Worm (Caenorhabditis elegans) whole organism, late embryonic: Measurements from ENCODE around the gene str-71.

ENCODE experiments used
- C08G9.2 ChIP-seq: sonication (generic microtip); optimal IDR thresholded peaks from 2 replicates; lab custom pipeline; 2016; ENCODE audit warnings: mild to moderate bottlenecking, missing genetic modification characterization, moderate library complexity, missing compliant biosample characterization
- C38D4.7 ChIP-seq: fragments of 200-800 bp; sonication (Bioruptor generic); optimal IDR thresholded peaks from 2 replicates; lab custom pipeline; 2018; ENCODE audit warnings: mild to moderate bottlenecking, missing genetic modification characterization, moderate library complexity, missing compliant biosample characterization
- F13H6.1 ChIP-seq: sonication (generic microtip); optimal IDR thresholded peaks from 2 replicates; lab custom pipeline; 2016; ENCODE audit warnings: missing genetic modification characterization, missing compliant biosample characterization
- K02D7.2 ChIP-seq: sonication (generic microtip); optimal IDR thresholded peaks from 2 replicates; lab custom pipeline; 2017; ENCODE audit warnings: mild to moderate bottlenecking, missing genetic modification characterization, missing compliant biosample characterization
- K09A11.1 ChIP-seq: sonication (generic microtip); optimal IDR thresholded peaks from 2 replicates; lab custom pipeline; 2017; ENCODE audit warnings: antibody characterized with exemption, mild to moderate bottlenecking, missing genetic modification characterization, missing compliant biosample characterization; ENCODE audit not compliant: insufficient read depth
- ahr-1 ChIP-seq: sonication (generic microtip); optimal IDR thresholded peaks from 2 replicates; lab custom pipeline; 2016; ENCODE audit warnings: missing genetic modification characterization, missing compliant biosample characterization
- ceh-14 ChIP-seq: sonication (generic microtip); optimal IDR thresholded peaks from 2 replicates; lab custom pipeline; 2016; ENCODE audit warnings: missing genotype, missing genetic modification characterization, missing compliant biosample characterization
- ceh-18 ChIP-seq: sonication (generic microtip); optimal IDR thresholded peaks from 2 replicates; lab custom pipeline; 2016; ENCODE audit warnings: missing genetic modification characterization, missing compliant biosample characterization
- ceh-19 ChIP-seq: fragments of 200-800 bp; sonication (Bioruptor generic); optimal IDR thresholded peaks from 2 replicates; lab custom pipeline; 2018; ENCODE audit warnings: mild to moderate bottlenecking, missing genetic modification characterization, missing compliant biosample characterization
- ceh-2 ChIP-seq: sonication (generic microtip); optimal IDR thresholded peaks from 2 replicates; lab custom pipeline; 2016; ENCODE audit warnings: missing genotype, missing genetic modification characterization, missing compliant biosample characterization
- ceh-45 ChIP-seq: fragments of 200-800 bp; sonication (Bioruptor generic); IDR thresholded peaks from 2 replicates; pipeline ENCODE4 v1.3.6; 2022; ENCODE audit warnings: missing genetic modification reagents, missing genetic modification characterization, missing compliant biosample characterization
- che-1 ChIP-seq: sonication (generic microtip); optimal IDR thresholded peaks from 2 replicates; lab custom pipeline; 2016; ENCODE audit warnings: mild to moderate bottlenecking, missing genetic modification characterization, missing compliant biosample characterization
- dve-1 ChIP-seq: sonication (generic microtip); optimal IDR thresholded peaks from 2 replicates; lab custom pipeline; 2017; ENCODE audit warnings: antibody characterized with exemption, mild to moderate bottlenecking, missing genetic modification characterization, missing compliant biosample characterization
- elt-4 ChIP-seq: sonication (generic microtip); optimal IDR thresholded peaks from 2 replicates; lab custom pipeline; 2016; ENCODE audit warnings: missing genetic modification characterization, missing compliant biosample characterization
- ets-4 ChIP-seq: sonication (generic microtip); optimal IDR thresholded peaks from 2 replicates; lab custom pipeline; 2016; ENCODE audit warnings: missing genetic modification characterization, missing compliant biosample characterization
- fax-1 ChIP-seq: sonication (generic microtip); optimal IDR thresholded peaks from 2 replicates; lab custom pipeline; 2016; ENCODE audit warnings: missing genotype, missing genetic modification characterization, missing compliant biosample characterization
- hlh-15 ChIP-seq: sonication (generic microtip); optimal IDR thresholded peaks from 2 replicates; lab custom pipeline; 2016; ENCODE audit warnings: missing genetic modification characterization, missing compliant biosample characterization
- hlh-8 ChIP-seq: sonication (generic microtip); optimal IDR thresholded peaks from 2 replicates; lab custom pipeline; 2016; ENCODE audit warnings: missing genotype, missing genetic modification characterization, missing compliant biosample characterization
- lin-11 ChIP-seq: fragments of 200-800 bp; sonication (Bioruptor generic); optimal IDR thresholded peaks from 2 replicates; lab custom pipeline; 2018; ENCODE audit warnings: mild to moderate bottlenecking, missing genetic modification characterization, missing compliant biosample characterization
- madf-2 ChIP-seq: sonication (generic microtip); optimal IDR thresholded peaks from 2 replicates; lab custom pipeline; 2017; ENCODE audit warnings: missing genetic modification characterization, missing compliant biosample characterization
- npax-4 ChIP-seq: sonication (generic microtip); optimal IDR thresholded peaks from 2 replicates; lab custom pipeline; 2016; ENCODE audit warnings: missing genetic modification characterization, missing compliant biosample characterization
- ref-2 ChIP-seq: sonication (generic microtip); optimal IDR thresholded peaks from 2 replicates; lab custom pipeline; 2016; ENCODE audit warnings: missing genetic modification characterization, missing compliant biosample characterization
- rnt-1 ChIP-seq: sonication (generic microtip); optimal IDR thresholded peaks from 2 replicates; lab custom pipeline; 2016; ENCODE audit warnings: missing genetic modification characterization, missing compliant biosample characterization
- sox-4 ChIP-seq: sonication (generic microtip); optimal IDR thresholded peaks from 2 replicates; lab custom pipeline; 2017; ENCODE audit warnings: mild to moderate bottlenecking, missing genetic modification characterization, inconsistent platforms, missing compliant biosample characterization
- unc-3 ChIP-seq, 2 experiments: fragments of 200-800 bp in 1 of 2; sonication (Bioruptor generic) in 1 of 2; sonication (generic microtip) in 1 of 2; conservative IDR thresholded peaks in 1 of 2; optimal IDR thresholded peaks in 1 of 2; 2 replicates each; pipeline versions ENCODE4 v1.3.6 to Lab custom; 2016 to 2022; ENCODE audit warnings: missing compliant biosample characterization in 2 of 2, missing genetic modification characterization in 2 of 2, missing genetic modification reagents in 1 of 2
- unc-55 ChIP-seq: sonication (generic microtip); optimal IDR thresholded peaks from 2 replicates; lab custom pipeline; 2017; ENCODE audit warnings: missing biosample characterization, missing genetic modification reagents, missing genetic modification characterization
- unc-86 ChIP-seq: sonication (generic microtip); optimal IDR thresholded peaks from 2 replicates; lab custom pipeline; 2016; ENCODE audit warnings: missing genetic modification characterization, missing compliant biosample characterization
- zip-5 ChIP-seq: sonication (generic microtip); optimal IDR thresholded peaks from 2 replicates; lab custom pipeline; 2016; ENCODE audit warnings: missing genetic modification characterization, missing compliant biosample characterization

str-71 gene

ce11 chrV:15434647-15435046 is 24.3 kb downstream of the str-71 start:
- TF ChIP-seq elt-4 (tag; lab: Kevin White, UChicago) (no peak), C38D4.7 (GFP tag; lab: Kevin White, UChicago) (no peak), ets-4 (tag; lab: Kevin White, UChicago) (no peak), zip-5 (tag; lab: Kevin White, UChicago) (no peak), unc-3 (GFP tag; conservative IDR thresholded peaks at IDR 0.05; lab: Robert Waterston, UW) (no peak), unc-3 (tag; optimal IDR thresholded peaks at IDR 0.05; lab: Kevin White, UChicago) (no peak), K02D7.2 (tag; lab: Kevin White, UChicago) (no peak)
- TF ChIP-seq, all 69 proteins: peak for 0

DNA sequence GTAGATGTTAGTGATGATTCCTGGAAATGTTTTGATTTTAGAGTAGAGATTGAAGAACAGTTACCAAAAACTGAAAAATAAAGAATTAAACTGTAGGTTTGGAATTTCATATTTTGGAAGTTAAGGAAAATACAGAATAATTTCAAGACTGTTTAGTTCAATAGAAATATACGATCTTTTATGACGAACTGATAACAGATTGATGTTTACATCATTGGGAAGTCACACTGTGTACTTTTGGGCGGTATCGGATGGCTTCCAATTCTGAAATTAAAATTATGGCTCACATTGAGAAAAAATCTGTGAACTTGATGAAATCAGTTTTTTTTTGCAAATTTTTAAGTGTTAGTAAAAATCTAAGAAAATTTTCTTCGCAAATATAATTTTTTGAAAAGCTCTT is 26.5 kb downstream of the str-71 start, which contains the start of gene T26H5.8:
Gene T26H5.8, minus strand, starts transcription at position 270 of the 400 bp plus-strand sequence.
- TF ChIP-seq ahr-1 = no peak

ce11 chrV:15431322-15432052 is 27.5 kb downstream of the str-71 start:
- TF ChIP-seq madf-2 (tag; lab: Kevin White, UChicago) = no peak
- 0 out of 2 replicates have a peak, but pooled peaks have one; percentile 28 for TF ChIP-seq ceh-45 (GFP tag; lab: Robert Waterston, UW)
- TF ChIP-seq ceh-18 (tag; lab: Kevin White, UChicago) = no peak
- TF ChIP-seq, all 69 proteins: peak for 1

ce11 chrV:15426944-15427343 is 32.0 kb downstream of the str-71 start, which contains the start of gene fbxa-209:
TSS of gene fbxa-209 (minus strand) at chrV:15427044.
- TF ChIP-seq ceh-45 (GFP tag; lab: Robert Waterston, UW) (no peak), unc-86 (tag; lab: Kevin White, UChicago) (no peak), zip-5 (tag; lab: Kevin White, UChicago) (no peak), npax-4 (tag; lab: Kevin White, UChicago) (no peak), F13H6.1 (tag; lab: Kevin White, UChicago) (no peak), K02D7.2 (tag; lab: Kevin White, UChicago) (no peak)

ce11 chrV:15425368-15426091 is 33.5 kb downstream of the str-71 start, which contains the start of gene Y36E3A.2:
TSS of gene Y36E3A.2 (plus strand) at chrV:15426041.
- TF ChIP-seq hlh-15 (tag; lab: Kevin White, UChicago) (no peak), lin-11 (tag; lab: Kevin White, UChicago) (no peak), unc-55 (no peak), ceh-2 (tag; lab: Kevin White, UChicago) (no peak), hlh-8 (tag; lab: Kevin White, UChicago) (no peak), C08G9.2 (tag; lab: Kevin White, UChicago) (no peak), ref-2 (tag; lab: Kevin White, UChicago) (no peak)

DNA sequence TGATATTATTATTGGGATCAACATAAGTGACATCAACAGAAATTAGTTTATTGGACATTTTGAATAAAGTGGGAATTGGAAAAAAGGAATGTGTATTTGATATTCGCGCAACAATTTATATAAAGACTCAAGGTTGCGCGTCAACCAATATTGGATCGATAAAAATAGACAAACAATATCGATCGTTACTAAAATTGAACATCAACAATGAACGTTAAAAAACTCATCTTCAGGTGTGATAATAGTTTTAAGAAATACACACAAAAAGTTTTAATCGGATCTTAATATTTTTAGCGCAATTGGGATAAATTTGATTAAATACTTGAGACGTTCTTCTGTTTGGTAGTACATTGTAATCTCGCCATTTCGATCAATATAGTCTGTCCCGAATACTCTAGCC is 35.4 kb downstream of the str-71 start, which contains the start of gene fbxa-104:
Gene fbxa-104, minus strand, starts transcription at position 83 of the 400 bp plus-strand sequence.
- no peak for TF ChIP-seq ceh-14 (tag; lab: Kevin White, UChicago)
- TF ChIP-seq K09A11.1 (tag; lab: Kevin White, UChicago) = no peak
- no peak for TF ChIP-seq unc-3 (GFP tag; conservative IDR thresholded peaks at IDR 0.05; lab: Robert Waterston, UW)
- no peak for TF ChIP-seq unc-3 (tag; optimal IDR thresholded peaks at IDR 0.05; lab: Kevin White, UChicago)
- TF ChIP-seq fax-1 (tag; lab: Kevin White, UChicago) = no peak
- TF ChIP-seq lin-11 (tag; lab: Kevin White, UChicago) = no peak
- no peak for TF ChIP-seq che-1 (tag; lab: Kevin White, UChicago)
- TF ChIP-seq rnt-1 = no peak
- no peak for TF ChIP-seq dve-1 (tag; lab: Kevin White, UChicago)
- TF ChIP-seq ceh-19 (GFP tag; lab: Kevin White, UChicago) = no peak
- TF ChIP-seq sox-4 (tag; lab: Kevin White, UChicago) = no peak
